Worm (Caenorhabditis elegans): Measurements from ENCODE around the gene nxf-1.

DNA sequence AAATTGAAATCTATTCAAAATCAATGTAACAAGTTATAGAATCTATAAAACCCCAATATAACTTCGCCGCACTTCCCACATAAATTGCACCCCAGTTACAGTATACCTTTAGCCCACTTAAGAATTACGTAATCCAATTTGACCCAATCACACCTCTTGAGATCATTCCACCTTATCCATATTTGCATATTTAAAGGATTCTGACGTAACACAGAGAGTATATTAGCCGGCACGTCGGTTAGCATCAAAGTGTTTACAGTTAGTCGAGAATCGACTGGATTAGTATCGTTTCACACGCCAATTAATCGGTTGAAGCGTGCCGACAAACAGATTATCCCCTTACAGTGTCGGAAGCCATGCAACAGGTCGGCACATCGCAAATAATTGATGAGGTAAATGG, 18.8 kb upstream of the nxf-1 start:
- TF ChIP-seq hpl-2 (GFP tag; optimal IDR thresholded peaks at IDR 0.05) (no peak), isw-1 (GFP tag; IDR thresholded peaks at IDR 0.05) (no peak), fos-1 (tag; optimal IDR thresholded peaks at IDR 0.05) (no peak), lin-15B (tag; optimal IDR thresholded peaks at IDR 0.05) (no peak), mep-1 (tag; optimal IDR thresholded peaks at IDR 0.05) (no peak), pag-3 (tag; optimal IDR thresholded peaks at IDR 0.05; ENCODE audit: borderline replicate concordance, insufficient read depth) (no peak), jun-1 (tag; optimal IDR thresholded peaks at IDR 0.05) (no peak), nhr-90 (tag; optimal IDR thresholded peaks at IDR 0.05; ENCODE audit: poor library complexity) (no peak), dsc-1 (tag; optimal IDR thresholded peaks at IDR 0.05) (no peak), zag-1 (tag; optimal IDR thresholded peaks at IDR 0.05) (no peak), aly-2 (tag; optimal IDR thresholded peaks at IDR 0.05) (no peak), alr-1 (tag; optimal IDR thresholded peaks at IDR 0.05; ENCODE audit: borderline replicate concordance) (no peak), lin-39 (tag; optimal IDR thresholded peaks at IDR 0.05) (no peak), ama-1 (optimal IDR thresholded peaks at IDR 0.05) (no peak)

All from whole organism, L1 larva.